Worm (Caenorhabditis elegans) whole organism, midembryonic: ENCODE results near the gene Y39E4B.10.
A peak's percentile ranks its signal among the peaks of the same experiment; 100 is the strongest.

Experiments
- T22C8.4 ChIP-seq: fragments of 200-800 bp; sonication (Bioruptor generic); IDR thresholded peaks from 2 replicates; pipeline ENCODE4 v1.3.6; 2022; ENCODE audit warnings: missing genetic modification characterization, missing compliant biosample characterization
- cog-1 ChIP-seq: sonication (generic microtip); optimal IDR thresholded peaks from 2 replicates; lab custom pipeline; 2016; ENCODE audit warnings: missing genetic modification characterization, missing compliant biosample characterization
- flt-1 ChIP-seq: fragments of 200-800 bp; sonication (Bioruptor generic); IDR thresholded peaks from 2 replicates; pipeline ENCODE4 v1.3.6; 2022; ENCODE audit warnings: missing genetic modification characterization, missing compliant biosample characterization
- klf-2 ChIP-seq: fragments of 200-800 bp; sonication (Bioruptor generic); conservative IDR thresholded peaks from 2 replicates; pipeline ENCODE4 v1.3.6; 2022; ENCODE audit warnings: missing genetic modification reagents, missing genetic modification characterization, missing compliant biosample characterization
- med-1 ChIP-seq: sonication (generic microtip); optimal IDR thresholded peaks from 2 replicates; lab custom pipeline; 2017; ENCODE audit warnings: missing genetic modification characterization, mild to moderate bottlenecking, missing compliant biosample characterization, antibody characterized with exemption, missing genetic modification reagents; ENCODE audit not compliant: insufficient read depth
- ref-1 ChIP-seq: fragments of 200-800 bp; sonication (Bioruptor generic); conservative IDR thresholded peaks from 2 replicates; pipeline ENCODE4 v1.3.6; 2022; ENCODE audit warnings: missing genetic modification reagents, missing genetic modification characterization, missing compliant biosample characterization
- tab-1 ChIP-seq: fragments of 200-800 bp; sonication (Bioruptor generic); IDR thresholded peaks from 2 replicates; pipeline ENCODE4 v1.3.6; 2022; ENCODE audit warnings: missing genetic modification characterization, missing compliant biosample characterization
- ztf-23 ChIP-seq: fragments of 200-800 bp; sonication (Bioruptor generic); IDR thresholded peaks from 2 replicates; pipeline ENCODE4 v1.3.6; 2022; ENCODE audit warnings: missing genetic modification reagents, missing genetic modification characterization, missing compliant biosample characterization
- ztf-29 ChIP-seq: fragments of 200-800 bp; sonication (Bioruptor generic); IDR thresholded peaks from 2 replicates; pipeline ENCODE4 v1.3.6; 2022; ENCODE audit warnings: missing genetic modification reagents, missing genetic modification characterization, missing compliant biosample characterization

Y39E4B.10 gene

DNA sequence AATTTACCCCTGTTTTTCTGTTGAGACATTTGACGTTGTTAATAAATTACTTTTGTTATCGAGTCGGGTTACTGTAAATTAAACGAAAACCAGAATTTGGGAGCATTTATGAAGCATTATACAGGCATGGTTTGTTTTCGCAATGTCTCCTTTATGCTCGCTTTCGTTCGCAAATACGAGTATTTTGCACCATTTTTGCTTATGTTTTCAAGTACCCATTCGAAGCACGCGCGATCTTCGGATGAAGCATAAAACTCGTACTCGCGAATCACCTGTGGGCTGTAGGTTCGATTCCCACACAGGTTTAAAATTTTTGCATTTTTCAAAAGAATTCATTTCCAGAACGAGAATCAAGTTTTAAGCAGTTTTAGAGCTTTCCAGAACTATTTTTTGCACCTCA lies 12.2 kb upstream of the Y39E4B.10 start:
- TF ChIP-seq med-1 (GFP tag; lab: Kevin White, UChicago) = no peak
- TF ChIP-seq tab-1 (GFP tag; lab: Robert Waterston, UW) = no peak
- no peak for TF ChIP-seq ref-1 (GFP tag; lab: Robert Waterston, UW)
- TF ChIP-seq flt-1 (GFP tag; lab: Robert Waterston, UW) = no peak
- TF ChIP-seq cog-1 (tag; lab: Kevin White, UChicago) = no peak
- no peak for TF ChIP-seq klf-2 (GFP tag; lab: Robert Waterston, UW)
- no peak for TF ChIP-seq ztf-29 (GFP tag; lab: Robert Waterston, UW)
- TF ChIP-seq T22C8.4 (GFP tag; lab: Robert Waterston, UW) = no peak
- no peak for TF ChIP-seq ztf-23

ce11 chrIII:13160636-13161035 lies 8.0 kb upstream of the Y39E4B.10 start:
- TF ChIP-seq ztf-29 (GFP tag; lab: Robert Waterston, UW) (no peak), ztf-23 (peak; percentile 55; the same call in 1 of the 2 replicates)

ce11 chrIII:13153517-13153916 lies 859 bp upstream of the Y39E4B.10 start, which contains the start of gene abce-1:
TSS of gene abce-1 (plus strand) at chrIII:13153817.
- TF ChIP-seq tab-1 (GFP tag; lab: Robert Waterston, UW) = no peak
- no peak for TF ChIP-seq cog-1 (tag; lab: Kevin White, UChicago)
- TF ChIP-seq klf-2 (GFP tag; lab: Robert Waterston, UW) = no peak
- TF ChIP-seq ztf-29 (GFP tag; lab: Robert Waterston, UW) = no peak
- TF ChIP-seq T22C8.4 (GFP tag; lab: Robert Waterston, UW) = no peak
- no peak for TF ChIP-seq med-1 (GFP tag; lab: Kevin White, UChicago)
- TF ChIP-seq ztf-23 = no peak
- no peak for TF ChIP-seq flt-1 (GFP tag; lab: Robert Waterston, UW)
- TF ChIP-seq ref-1 (GFP tag; lab: Robert Waterston, UW) = no peak

ce11 chrIII:13151765-13152164 lies 893 bp downstream of the Y39E4B.10 start:
- TF ChIP-seq T22C8.4 (GFP tag; lab: Robert Waterston, UW) (no peak), flt-1 (GFP tag; lab: Robert Waterston, UW) (no peak), ztf-29 (GFP tag; lab: Robert Waterston, UW) (no peak), tab-1 (GFP tag; lab: Robert Waterston, UW) (no peak), klf-2 (GFP tag; lab: Robert Waterston, UW) (no peak), cog-1 (tag; lab: Kevin White, UChicago) (no peak), med-1 (GFP tag; lab: Kevin White, UChicago) (no peak), ref-1 (GFP tag; lab: Robert Waterston, UW) (no peak), ztf-23 (no peak)

- TF ChIP-seq ref-1 (GFP tag; lab: Robert Waterston, UW) (no peak), klf-2 (GFP tag; lab: Robert Waterston, UW) (no peak), T22C8.4 (GFP tag; lab: Robert Waterston, UW) (no peak), tab-1 (GFP tag; lab: Robert Waterston, UW) (no peak)
Observed at ce11 chrIII:13139301-13139700, 13.4 kb downstream of the Y39E4B.10 start, which contains the start of gene bre-2. TSS of gene bre-2 (minus strand) at chrIII:13139626.

ce11 chrIII:13131220-13131619 lies 21.4 kb downstream of the Y39E4B.10 start:
- TF ChIP-seq flt-1 (GFP tag; lab: Robert Waterston, UW) (no peak), ref-1 (GFP tag; lab: Robert Waterston, UW) (no peak), tab-1 (GFP tag; lab: Robert Waterston, UW) (no peak), klf-2 (GFP tag; lab: Robert Waterston, UW) (no peak), cog-1 (tag; lab: Kevin White, UChicago) (no peak), ztf-23 (no peak), T22C8.4 (GFP tag; lab: Robert Waterston, UW) (no peak), med-1 (GFP tag; lab: Kevin White, UChicago) (no peak), ztf-29 (GFP tag; lab: Robert Waterston, UW) (no peak)

DNA sequence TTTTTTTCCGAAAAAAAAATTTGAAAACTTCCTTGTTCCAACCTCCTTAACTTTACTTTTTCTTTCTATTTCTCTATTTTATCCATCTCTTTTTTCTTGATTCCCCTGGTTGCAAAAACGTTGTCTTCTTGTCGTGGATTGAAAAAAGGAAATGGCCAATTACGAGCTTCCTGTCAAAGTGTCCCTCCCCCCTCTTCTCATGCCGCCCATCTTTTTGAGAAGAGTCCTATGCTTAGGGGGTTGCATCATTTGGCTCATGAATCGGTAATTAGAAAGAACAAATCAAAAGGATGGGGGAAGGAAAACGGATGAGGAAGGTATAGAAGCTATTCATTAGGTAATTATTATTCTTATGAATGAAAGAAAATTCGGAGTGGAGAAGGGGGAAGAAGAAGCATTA lies 25.5 kb downstream of the Y39E4B.10 start:
- TF ChIP-seq klf-2 (GFP tag; lab: Robert Waterston, UW) (no peak), ztf-23 (no peak), tab-1 (GFP tag; lab: Robert Waterston, UW) (no peak), flt-1 (GFP tag; lab: Robert Waterston, UW) (no peak), med-1 (GFP tag; lab: Kevin White, UChicago) (no peak), ref-1 (GFP tag; lab: Robert Waterston, UW) (no peak), ztf-29 (GFP tag; lab: Robert Waterston, UW) (no peak), T22C8.4 (GFP tag; lab: Robert Waterston, UW) (no peak), cog-1 (tag; lab: Kevin White, UChicago) (no peak)

ce11 chrIII:13123440-13123839 lies 29.2 kb downstream of the Y39E4B.10 start:
- TF ChIP-seq ztf-29 (GFP tag; lab: Robert Waterston, UW) (no peak), cog-1 (tag; lab: Kevin White, UChicago) (no peak), klf-2 (GFP tag; lab: Robert Waterston, UW) (no peak), ztf-23 (no peak), T22C8.4 (GFP tag; lab: Robert Waterston, UW) (no peak), tab-1 (GFP tag; lab: Robert Waterston, UW) (no peak), med-1 (GFP tag; lab: Kevin White, UChicago) (no peak), flt-1 (GFP tag; lab: Robert Waterston, UW) (no peak), ref-1 (GFP tag; lab: Robert Waterston, UW) (no peak)

ce11 chrIII:13119520-13119919 lies 33.1 kb downstream of the Y39E4B.10 start, which contains the start of gene zig-8:
TSS of gene zig-8 (plus strand) at chrIII:13119820.
- TF ChIP-seq med-1 (GFP tag; lab: Kevin White, UChicago) = no peak
- TF ChIP-seq T22C8.4 (GFP tag; lab: Robert Waterston, UW) = no peak
- TF ChIP-seq klf-2 (GFP tag; lab: Robert Waterston, UW) = no peak
- no peak for TF ChIP-seq ztf-29 (GFP tag; lab: Robert Waterston, UW)
- no peak for TF ChIP-seq flt-1 (GFP tag; lab: Robert Waterston, UW)
- TF ChIP-seq tab-1 (GFP tag; lab: Robert Waterston, UW) = no peak
- no peak for TF ChIP-seq cog-1 (tag; lab: Kevin White, UChicago)
- no peak for TF ChIP-seq ztf-23
- no peak for TF ChIP-seq ref-1 (GFP tag; lab: Robert Waterston, UW)
